Worm (Caenorhabditis elegans) whole organism, L4 larva: Measurements from ENCODE around the gene unc-2.
A peak's percentile ranks its signal among the peaks of the same experiment; 100 is the strongest.

ENCODE experiments used
- D1046.2 ChIP-seq: fragments of 200-800 bp; sonication (Bioruptor generic); IDR thresholded peaks from 2 replicates; pipeline ENCODE4 v1.3.6; 2022; ENCODE audit warnings: missing genetic modification characterization, missing compliant biosample characterization
- F37D6.2 ChIP-seq: sonication (generic microtip); optimal IDR thresholded peaks from 2 replicates; lab custom pipeline; 2016; ENCODE audit warnings: mild to moderate bottlenecking, missing genetic modification characterization, missing compliant biosample characterization
- F44E2.7 ChIP-seq: fragments of 200-800 bp; sonication (Bioruptor generic); IDR thresholded peaks from 2 replicates; pipeline ENCODE4 v2.1.2; 2022; ENCODE audit warnings: missing genetic modification characterization, missing compliant biosample characterization
- T20F7.1 ChIP-seq: fragments of 200-800 bp; sonication (Bioruptor generic); optimal IDR thresholded peaks from 2 replicates; lab custom pipeline; 2018; ENCODE audit warnings: mild to moderate bottlenecking, missing genetic modification characterization, missing compliant biosample characterization
- ZK337.2 ChIP-seq: fragments of 200-800 bp; sonication (Bioruptor generic); IDR thresholded peaks from 2 replicates; pipeline ENCODE4 v1.3.6; 2022; ENCODE audit warnings: missing genetic modification reagents, missing genetic modification characterization, missing compliant biosample characterization
- arid-1 ChIP-seq: fragments of 200-800 bp; sonication (Bioruptor generic); conservative IDR thresholded peaks from 2 replicates; pipeline ENCODE4 v1.3.6; 2022; ENCODE audit warnings: missing genetic modification reagents, missing genetic modification characterization, missing compliant biosample characterization
- ceh-32 ChIP-seq: sonication (generic microtip); optimal IDR thresholded peaks from 2 replicates; lab custom pipeline; 2016; ENCODE audit warnings: mild to moderate bottlenecking, missing genetic modification characterization, missing compliant biosample characterization; ENCODE audit not compliant: poor library complexity
- ceh-44 ChIP-seq: fragments of 200-800 bp; sonication (Bioruptor generic); IDR thresholded peaks from 2 replicates; pipeline ENCODE4 v1.3.6; 2022; ENCODE audit warnings: missing genetic modification reagents, missing genetic modification characterization, missing compliant biosample characterization
- ceh-62 ChIP-seq: sonication (generic microtip); optimal IDR thresholded peaks from 2 replicates; lab custom pipeline; 2017; ENCODE audit warnings: missing biosample characterization, missing genetic modification characterization
- ceh-82 ChIP-seq: sonication (generic microtip); optimal IDR thresholded peaks from 2 replicates; lab custom pipeline; 2017; ENCODE audit warnings: missing biosample characterization, missing genetic modification characterization
- ces-1 ChIP-seq: fragments of 150-350 bp; sonication (generic microtip); optimal IDR thresholded peaks from 4 replicates; lab custom pipeline; 2014; ENCODE audit warnings: missing biosample characterization, missing genetic modification reagents, missing genetic modification characterization
- daf-12 ChIP-seq: fragments of 150-350 bp; optimal IDR thresholded peaks from 2 replicates; lab custom pipeline; 2014; ENCODE audit warnings: missing biosample characterization, missing genetic modification reagents, missing genetic modification characterization
- dmd-6 ChIP-seq: fragments of 200-800 bp; sonication (Bioruptor generic); IDR thresholded peaks from 2 replicates; pipeline ENCODE4 v1.3.6; 2022; ENCODE audit warnings: missing genetic modification reagents, missing genetic modification characterization, missing compliant biosample characterization
- dmd-8 ChIP-seq: fragments of 200-800 bp; sonication (Bioruptor generic); IDR thresholded peaks from 2 replicates; pipeline ENCODE4 v1.3.6; 2022; ENCODE audit warnings: missing genetic modification characterization, missing compliant biosample characterization
- dpl-1 ChIP-seq: fragments of 150-350 bp; optimal IDR thresholded peaks from 2 replicates; lab custom pipeline; 2014; ENCODE audit warnings: missing biosample characterization, missing genetic modification reagents, missing genetic modification characterization
- duxl-1 ChIP-seq: sonication (generic microtip); optimal IDR thresholded peaks from 2 replicates; lab custom pipeline; 2016; ENCODE audit warnings: mild to moderate bottlenecking, missing genetic modification characterization, moderate library complexity, missing compliant biosample characterization; ENCODE audit not compliant: poor library complexity
- egl-43 ChIP-seq: fragments of 200-800 bp; sonication (Bioruptor generic); IDR thresholded peaks from 2 replicates; pipeline ENCODE4 v1.3.6; 2022; ENCODE audit warnings: missing genetic modification reagents, missing genetic modification characterization, missing compliant biosample characterization
- fos-1 ChIP-seq: fragments of 150-350 bp; optimal IDR thresholded peaks from 2 replicates; lab custom pipeline; 2014; ENCODE audit warnings: missing biosample characterization, missing genetic modification characterization
- gei-8 ChIP-seq: fragments of 200-800 bp; sonication (Bioruptor generic); optimal IDR thresholded peaks from 2 replicates; lab custom pipeline; 2018; ENCODE audit warnings: mild to moderate bottlenecking, missing genetic modification characterization, missing compliant biosample characterization
- hif-1 ChIP-seq, 2 experiments: sonication (generic microtip); optimal IDR thresholded peaks; 2 replicates each; lab custom pipeline; 2016 to 2017; ENCODE audit warnings: missing compliant biosample characterization in 2 of 2, missing genetic modification characterization in 2 of 2, missing genetic modification reagents in 2 of 2, missing genotype in 2 of 2, mild to moderate bottlenecking in 1 of 2
- hlh-11 ChIP-seq: fragments of 200-800 bp; sonication (Bioruptor generic); optimal IDR thresholded peaks from 2 replicates; lab custom pipeline; 2018; ENCODE audit warnings: mild to moderate bottlenecking, missing genetic modification characterization, missing compliant biosample characterization
- hlh-30 ChIP-seq: sonication (generic microtip); optimal IDR thresholded peaks from 2 replicates; lab custom pipeline; 2017; ENCODE audit warnings: antibody characterized with exemption, mild to moderate bottlenecking, missing genetic modification characterization, missing compliant biosample characterization; ENCODE audit not compliant: insufficient read depth
- jun-1 ChIP-seq: fragments of 150-350 bp; optimal IDR thresholded peaks from 2 replicates; lab custom pipeline; 2014; ENCODE audit warnings: missing biosample characterization, missing genetic modification reagents, missing genetic modification characterization
- lin-1 ChIP-seq: fragments of 200-800 bp; sonication (Bioruptor generic); IDR thresholded peaks from 2 replicates; pipeline ENCODE4 v1.3.6; 2022; ENCODE audit warnings: missing genetic modification reagents, missing genetic modification characterization, missing compliant biosample characterization
- lin-29 ChIP-seq: fragments of 200-800 bp; sonication (Bioruptor generic); IDR thresholded peaks from 2 replicates; pipeline ENCODE4 v1.3.6; 2022; ENCODE audit warnings: missing genetic modification reagents, missing genetic modification characterization, missing compliant biosample characterization
- lin-38 ChIP-seq: fragments of 200-800 bp; sonication (Bioruptor generic); IDR thresholded peaks from 2 replicates; pipeline ENCODE4 v1.3.6; 2022; ENCODE audit warnings: missing genetic modification reagents, missing genetic modification characterization, missing compliant biosample characterization
- lin-39 ChIP-seq: fragments of 150-350 bp; optimal IDR thresholded peaks from 2 replicates; lab custom pipeline; 2014; ENCODE audit warnings: missing biosample characterization, missing genetic modification reagents, missing genetic modification characterization
- mdl-1 ChIP-seq, 2 experiments: fragments of 150-350 bp in 1 of 2; sonication (generic microtip) in 1 of 2; optimal IDR thresholded peaks; 2 replicates each; lab custom pipeline; 2014 to 2017; ENCODE audit warnings: missing biosample characterization in 2 of 2, missing genetic modification characterization in 2 of 2
- mdt-29 ChIP-seq: fragments of 200-800 bp; sonication (Bioruptor generic); IDR thresholded peaks from 2 replicates; pipeline ENCODE4 v1.3.6; 2022; ENCODE audit warnings: missing genetic modification reagents, missing genetic modification characterization, missing compliant biosample characterization
- mes-2 ChIP-seq: sonication (generic microtip); optimal IDR thresholded peaks from 2 replicates; lab custom pipeline; 2016; ENCODE audit warnings: missing genotype, mild to moderate bottlenecking, missing genetic modification characterization, missing compliant biosample characterization; ENCODE audit not compliant: poor library complexity, severe bottlenecking
- mxl-2 ChIP-seq: fragments of 200-800 bp; sonication (Bioruptor generic); conservative IDR thresholded peaks from 2 replicates; pipeline ENCODE4 v1.3.6; 2022; ENCODE audit warnings: missing genetic modification reagents, missing genetic modification characterization, missing compliant biosample characterization
- mxl-3 ChIP-seq: fragments of 200-800 bp; sonication (Bioruptor generic); optimal IDR thresholded peaks from 2 replicates; lab custom pipeline; 2018; ENCODE audit warnings: mild to moderate bottlenecking, missing genetic modification characterization, missing compliant biosample characterization
- nhr-11 ChIP-seq: fragments of 150-350 bp; optimal IDR thresholded peaks from 2 replicates; lab custom pipeline; 2014; ENCODE audit warnings: missing biosample characterization, missing genetic modification characterization
- nhr-111 ChIP-seq: fragments of 200-800 bp; sonication (Bioruptor generic); optimal IDR thresholded peaks from 2 replicates; lab custom pipeline; 2018; ENCODE audit warnings: mild to moderate bottlenecking, missing genetic modification characterization, missing compliant biosample characterization
- nhr-28 ChIP-seq: fragments of 150-350 bp; optimal IDR thresholded peaks from 2 replicates; lab custom pipeline; 2014; ENCODE audit warnings: missing biosample characterization, missing genetic modification characterization
- nhr-42 ChIP-seq: fragments of 200-800 bp; sonication (Bioruptor generic); IDR thresholded peaks from 2 replicates; pipeline ENCODE4 v1.3.6; 2022; ENCODE audit warnings: missing genetic modification characterization, missing compliant biosample characterization
- nhr-48 ChIP-seq: sonication (generic microtip); optimal IDR thresholded peaks from 2 replicates; lab custom pipeline; 2016; ENCODE audit warnings: mild to moderate bottlenecking, missing genetic modification characterization, missing compliant biosample characterization
- nhr-76 ChIP-seq: fragments of 150-350 bp; optimal IDR thresholded peaks from 2 replicates; lab custom pipeline; 2014; ENCODE audit warnings: missing biosample characterization, missing genetic modification characterization
- nhr-77 ChIP-seq: fragments of 150-350 bp; optimal IDR thresholded peaks from 2 replicates; lab custom pipeline; 2014; ENCODE audit warnings: missing biosample characterization, missing genetic modification characterization
- rbr-2 ChIP-seq: sonication (generic microtip); optimal IDR thresholded peaks from 2 replicates; lab custom pipeline; 2016; ENCODE audit warnings: missing genotype, missing genetic modification characterization, missing compliant biosample characterization
- saeg-2 ChIP-seq: fragments of 200-800 bp; sonication (Bioruptor generic); IDR thresholded peaks from 2 replicates; pipeline ENCODE4 v1.3.6; 2022; ENCODE audit warnings: missing genetic modification reagents, missing genetic modification characterization, missing compliant biosample characterization
- set-16 ChIP-seq: fragments of 200-800 bp; sonication (Bioruptor generic); IDR thresholded peaks from 2 replicates; pipeline ENCODE4 v1.3.6; 2022; ENCODE audit warnings: missing genetic modification reagents, missing genetic modification characterization, missing compliant biosample characterization
- skn-1 ChIP-seq: fragments of 150-350 bp; optimal IDR thresholded peaks from 2 replicates; lab custom pipeline; 2014; ENCODE audit warnings: missing biosample characterization, missing genetic modification characterization
- snpc-1.2 ChIP-seq: fragments of 200-800 bp; sonication (Bioruptor generic); IDR thresholded peaks from 2 replicates; pipeline ENCODE4 v1.3.6; 2022; ENCODE audit warnings: missing genetic modification reagents, missing genetic modification characterization, missing compliant biosample characterization
- spr-3 ChIP-seq: fragments of 200-800 bp; sonication (Bioruptor generic); optimal IDR thresholded peaks from 2 replicates; lab custom pipeline; 2018; ENCODE audit warnings: mild to moderate bottlenecking, missing genetic modification characterization, missing compliant biosample characterization
- unc-39 ChIP-seq: sonication (generic microtip); optimal IDR thresholded peaks from 2 replicates; lab custom pipeline; 2017; ENCODE audit warnings: missing biosample characterization, missing genetic modification characterization
- zfp-3 ChIP-seq: fragments of 200-800 bp; sonication (Bioruptor generic); conservative IDR thresholded peaks from 2 replicates; pipeline ENCODE4 v1.3.6; 2022; ENCODE audit warnings: missing genetic modification reagents, missing genetic modification characterization, missing compliant biosample characterization
- zip-11 ChIP-seq: fragments of 200-800 bp; sonication (Bioruptor generic); IDR thresholded peaks from 2 replicates; pipeline ENCODE4 v1.3.6; 2022; ENCODE audit warnings: missing genetic modification characterization, missing compliant biosample characterization
- zip-2 ChIP-seq: fragments of 150-350 bp; optimal IDR thresholded peaks from 2 replicates; lab custom pipeline; 2014; ENCODE audit warnings: missing biosample characterization, missing genetic modification characterization
- ztf-11 ChIP-seq: fragments of 150-350 bp; optimal IDR thresholded peaks from 2 replicates; lab custom pipeline; 2014; ENCODE audit warnings: missing biosample characterization, missing genetic modification characterization
- ztf-7 ChIP-seq: fragments of 150-350 bp; optimal IDR thresholded peaks from 2 replicates; lab custom pipeline; 2014; ENCODE audit warnings: missing biosample characterization, missing genetic modification characterization

unc-2 gene

ce11 chrX:2698197-2698800 lies 65.0 kb downstream of the unc-2 start (continued):
- TF ChIP-seq hlh-11 (tag; lab: Kevin White, UChicago) (peak; percentile 17), mdt-29 (no peak), ztf-11 (tag; lab: Kevin White, UChicago) (no peak), nhr-28 (tag; lab: Kevin White, UChicago) (no peak), ceh-44 (no peak), lin-1 (GFP tag; lab: Robert Waterston, UW) (no peak), spr-3 (no peak), ceh-32 (tag; lab: Kevin White, UChicago) (no peak), lin-39 (tag; lab: Kevin White, UChicago) (no peak), gei-8 (GFP tag; lab: Kevin White, UChicago) (no peak), saeg-2 (0 out of 2 replicates have a peak, but pooled peaks have one; percentile 24), nhr-111 (no peak), dmd-8 (GFP tag; lab: Robert Waterston, UW) (no peak), arid-1 (GFP tag; lab: Robert Waterston, UW) (peak; percentile 52; the same call in 1 of the 2 replicates), T20F7.1 (GFP tag; lab: Kevin White, UChicago) (no peak), zip-2 (tag; lab: Kevin White, UChicago) (no peak), nhr-76 (no peak), skn-1 (no peak), lin-29 (no peak), D1046.2 (GFP tag; lab: Robert Waterston, UW) (no peak), snpc-1.2 (GFP tag; lab: Robert Waterston, UW) (no peak), mxl-2 (0 out of 2 replicates have a peak, but pooled peaks have one; percentile 11), zfp-3 (GFP tag; lab: Robert Waterston, UW) (no peak; the same call in 1 of the 2 replicates), mdl-1 (tag; optimal IDR thresholded peaks at IDR 0.05; lab: Kevin White, UChicago) (no peak), nhr-77 (tag; lab: Kevin White, UChicago) (peak; percentile 41), dmd-6 (no peak), jun-1 (no peak), ces-1 (GFP tag; lab: Kevin White, UChicago) (no peak), hlh-30 (no peak), dpl-1 (GFP tag; lab: Kevin White, UChicago) (no peak), nhr-11 (tag; lab: Kevin White, UChicago) (no peak), nhr-48 (tag; lab: Kevin White, UChicago) (no peak), hif-1 (tag; optimal IDR thresholded peaks at IDR 0.05; lab: Kevin White, UChicago) (no peak), egl-43 (GFP tag; lab: Robert Waterston, UW) (no peak), ZK337.2 (GFP tag; lab: Robert Waterston, UW) (no peak), ceh-62 (tag; lab: Kevin White, UChicago) (no peak), fos-1 (tag; lab: Kevin White, UChicago) (peak; percentile 4), nhr-42 (GFP tag; lab: Robert Waterston, UW) (peak; percentile 37; the same call in 1 of the 2 replicates), set-16 (no peak), zip-11 (no peak), F37D6.2 (tag; lab: Kevin White, UChicago) (no peak), rbr-2 (tag; lab: Kevin White, UChicago) (no peak), ceh-82 (tag; lab: Kevin White, UChicago) (no peak), mxl-3 (GFP tag; lab: Kevin White, UChicago) (no peak), ztf-7 (tag; lab: Kevin White, UChicago) (no peak), duxl-1 (tag; lab: Kevin White, UChicago) (peak; percentile 19), unc-39 (tag; lab: Kevin White, UChicago) (no peak), lin-38 (0 out of 2 replicates have a peak, but pooled peaks have one; percentile 30), mes-2 (tag; lab: Kevin White, UChicago) (peak; percentile 57), F44E2.7 (GFP tag; lab: Robert Waterston, UW) (no peak), daf-12 (tag; lab: Kevin White, UChicago) (no peak)
